Worm (Caenorhabditis elegans): ENCODE results near the gene srd-42.

DNA sequence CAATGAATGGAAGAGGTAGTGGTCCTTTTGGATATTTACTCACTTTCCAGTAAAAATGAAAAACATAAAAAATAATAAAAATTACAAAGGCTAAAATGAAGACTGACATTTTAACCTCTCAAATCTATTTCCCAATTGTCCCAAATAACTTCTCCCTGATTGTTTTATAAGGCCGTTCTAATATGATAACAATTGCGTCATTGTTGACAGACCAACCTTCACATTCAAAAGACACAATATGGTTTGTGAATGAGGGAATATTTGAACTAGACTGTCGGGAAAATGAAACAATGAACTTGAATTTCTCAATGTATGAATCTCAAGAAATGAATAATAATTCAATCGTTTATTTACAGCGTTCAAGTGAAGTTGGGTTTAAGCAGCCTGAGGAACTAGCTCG, 36.0 kb downstream of the srd-42 start, which contains the start of gene cyp-14A1:
- TF ChIP-seq cog-1 (tag; optimal IDR thresholded peaks at IDR 0.05) (no peak), med-1 (GFP tag; optimal IDR thresholded peaks at IDR 0.05; ENCODE audit: insufficient read depth) (no peak), flt-1 (GFP tag; IDR thresholded peaks at IDR 0.05) (no peak), T22C8.4 (GFP tag; IDR thresholded peaks at IDR 0.05) (no peak), ztf-29 (GFP tag; IDR thresholded peaks at IDR 0.05) (no peak), ref-1 (GFP tag; conservative IDR thresholded peaks at IDR 0.05) (no peak), klf-2 (GFP tag; conservative IDR thresholded peaks at IDR 0.05) (no peak), ztf-23 (GFP tag; IDR thresholded peaks at IDR 0.05) (no peak)

Measured in whole organism, midembryonic.